Worm (Caenorhabditis elegans): ENCODE measurements around the gene Y82E9BR.8.

ce11 chrIII:1389988-1390387 lies 32.1 kb upstream of the Y82E9BR.8 start:
- TF ChIP-seq sem-4 (tag; optimal IDR thresholded peaks at IDR 0.05) (no peak), nhr-129 (tag; optimal IDR thresholded peaks at IDR 0.05) (no peak)
